Fruit fly (Drosophila melanogaster) whole organism, embryonic: ENCODE results near the gene miple2.

ENCODE experiments used
- CG10209 ChIP-seq: fragments of 200-800 bp; sonication (Bioruptor generic); optimal IDR thresholded peaks from 3 replicates; lab custom pipeline; 2017; ENCODE audit warnings: missing biosample characterization, mild to moderate bottlenecking, missing genetic modification characterization, missing genetic modification reagents
- CG1024 ChIP-seq: fragments of 200-800 bp; sonication (Bioruptor generic); IDR thresholded peaks from 2 replicates; pipeline ENCODE4 v1.3.6; 2022; ENCODE audit warnings: missing biosample characterization, missing genetic modification characterization
- CG13424 ChIP-seq: fragments of 200-800 bp; sonication (Bioruptor generic); optimal IDR thresholded peaks from 2 replicates; lab custom pipeline; 2019; ENCODE audit warnings: missing biosample characterization, mild to moderate bottlenecking, missing genetic modification characterization, moderate library complexity
- CG14710 ChIP-seq: fragments of 200-800 bp; sonication (Bioruptor generic); optimal IDR thresholded peaks from 3 replicates; lab custom pipeline; 2019; ENCODE audit warnings: missing biosample characterization, mild to moderate bottlenecking, missing genetic modification characterization, moderate library complexity
- CG14860 ChIP-seq: fragments of 200-800 bp; sonication (Bioruptor generic); IDR thresholded peaks from 3 replicates; pipeline ENCODE4 v1.3.6; 2022; ENCODE audit warnings: missing biosample characterization, missing genetic modification characterization; ENCODE audit not compliant: partially characterized antibody
- CG15269 ChIP-seq: fragments of 200-800 bp; sonication (Bioruptor generic); optimal IDR thresholded peaks from 2 replicates; lab custom pipeline; 2018; ENCODE audit warnings: missing biosample characterization, mild to moderate bottlenecking, missing genetic modification characterization, moderate library complexity
- CG15601 ChIP-seq: fragments of 200-800 bp; sonication (Bioruptor generic); optimal IDR thresholded peaks from 3 replicates; lab custom pipeline; 2019; ENCODE audit warnings: missing biosample characterization, mild to moderate bottlenecking, missing genetic modification characterization, moderate library complexity
- CG15696 ChIP-seq: fragments of 200-800 bp; sonication (Bioruptor generic); optimal IDR thresholded peaks from 2 replicates; lab custom pipeline; 2019; ENCODE audit warnings: missing biosample characterization, mild to moderate bottlenecking, missing genetic modification characterization, moderate library complexity
- CG17328 ChIP-seq: fragments of 200-800 bp; sonication (Bioruptor generic); IDR thresholded peaks from 2 replicates; pipeline ENCODE4 v1.3.6; 2022; ENCODE audit warnings: missing biosample characterization, missing genetic modification characterization
- CG2120 ChIP-seq: fragments of 200-800 bp; sonication (Bioruptor generic); optimal IDR thresholded peaks from 3 replicates; lab custom pipeline; 2016; ENCODE audit warnings: missing biosample characterization, missing genetic modification characterization
- CG31224 ChIP-seq: fragments of 200-800 bp; sonication (Bioruptor generic); IDR thresholded peaks from 2 replicates; pipeline ENCODE4 v1.3.6; 2022; ENCODE audit warnings: missing biosample characterization, missing genetic modification characterization
- CG3281 ChIP-seq: fragments of 200-800 bp; sonication (Bioruptor generic); optimal IDR thresholded peaks from 3 replicates; lab custom pipeline; 2017; ENCODE audit warnings: missing biosample characterization, mild to moderate bottlenecking, missing genetic modification characterization
- CG4360 ChIP-seq: fragments of 200-800 bp; sonication (Bioruptor generic); IDR thresholded peaks from 2 replicates; pipeline ENCODE4 v1.3.6; 2022; ENCODE audit warnings: missing biosample characterization, missing genetic modification characterization
- CG43689 ChIP-seq: fragments of 200-800 bp; sonication (Bioruptor generic); IDR thresholded peaks from 2 replicates; pipeline ENCODE4 v1.3.6; 2022; ENCODE audit warnings: missing biosample characterization, missing genetic modification characterization
- CG4854 ChIP-seq: fragments of 200-800 bp; sonication (Bioruptor generic); optimal IDR thresholded peaks from 2 replicates; lab custom pipeline; 2016; ENCODE audit warnings: missing biosample characterization, missing genetic modification characterization, inconsistent platforms
- CG6765 ChIP-seq: fragments of 200-800 bp; sonication (Bioruptor generic); optimal IDR thresholded peaks from 3 replicates; lab custom pipeline; 2017; ENCODE audit warnings: missing biosample characterization, mild to moderate bottlenecking, missing genetic modification characterization
- CG7745 ChIP-seq: fragments of 200-800 bp; sonication (Bioruptor generic); optimal IDR thresholded peaks from 2 replicates; lab custom pipeline; 2018; ENCODE audit warnings: missing biosample characterization, mild to moderate bottlenecking, missing genetic modification characterization, moderate library complexity
- CG7839 ChIP-seq: fragments of 200-800 bp; sonication (Bioruptor generic); optimal IDR thresholded peaks from 3 replicates; lab custom pipeline; 2018; ENCODE audit warnings: missing biosample characterization, mild to moderate bottlenecking, missing genetic modification characterization, moderate library complexity
- CG8089 ChIP-seq: fragments of 200-800 bp; sonication (Bioruptor generic); optimal IDR thresholded peaks from 3 replicates; lab custom pipeline; 2016; ENCODE audit warnings: missing biosample characterization, missing genetic modification characterization
- CG8924 ChIP-seq: fragments of 200-800 bp; optimal IDR thresholded peaks from 3 replicates; lab custom pipeline; 2019; ENCODE audit warnings: missing biosample characterization, mild to moderate bottlenecking, missing genetic modification characterization, moderate library complexity
- Chrac-16 ChIP-seq: fragments of 200-800 bp; sonication (Bioruptor generic); optimal IDR thresholded peaks from 3 replicates; lab custom pipeline; 2016; ENCODE audit warnings: missing biosample characterization, missing genetic modification characterization
- Dip3 ChIP-seq: fragments of 200-800 bp; sonication (Bioruptor generic); optimal IDR thresholded peaks from 3 replicates; lab custom pipeline; 2016; ENCODE audit warnings: missing biosample characterization, missing genetic modification characterization
- Ets97D ChIP-seq: fragments of 200-800 bp; sonication (Bioruptor generic); optimal IDR thresholded peaks from 3 replicates; lab custom pipeline; 2016; ENCODE audit warnings: missing biosample characterization, missing genetic modification characterization
- MESR4 ChIP-seq: fragments of 200-800 bp; sonication (Bioruptor generic); optimal IDR thresholded peaks from 2 replicates; lab custom pipeline; 2018; ENCODE audit warnings: missing biosample characterization, mild to moderate bottlenecking, missing genetic modification characterization, moderate library complexity
- NFAT ChIP-seq: fragments of 200-800 bp; sonication (Bioruptor generic); IDR thresholded peaks from 2 replicates; pipeline ENCODE4 v1.3.6; 2022; ENCODE audit warnings: missing biosample characterization, missing genetic modification characterization
- NfI ChIP-seq: fragments of 200-800 bp; sonication (Bioruptor generic); optimal IDR thresholded peaks from 3 replicates; lab custom pipeline; 2018; ENCODE audit warnings: missing biosample characterization, mild to moderate bottlenecking, missing genetic modification characterization, moderate library complexity
- Scr ChIP-seq: fragments of 200-800 bp; sonication (Bioruptor generic); IDR thresholded peaks from 2 replicates; pipeline ENCODE4 v1.3.6; 2022; ENCODE audit warnings: missing biosample characterization, missing genetic modification characterization; ENCODE audit not compliant: partially characterized antibody
- Taf1 ChIP-seq: fragments of 200-800 bp; sonication (Bioruptor generic); IDR thresholded peaks from 2 replicates; pipeline ENCODE4 v1.3.6; 2022; ENCODE audit warnings: missing biosample characterization, missing genetic modification characterization
- Tbp ChIP-seq: fragments of >200 bp; optimal IDR thresholded peaks from 2 replicates; lab custom pipeline; 2018; ENCODE audit warnings: missing biosample characterization, missing genetic modification characterization
- bigmax ChIP-seq: fragments of 200-800 bp; sonication (Bioruptor generic); optimal IDR thresholded peaks from 2 replicates; lab custom pipeline; 2018; ENCODE audit warnings: missing biosample characterization, mild to moderate bottlenecking, missing genetic modification characterization
- bsh ChIP-seq, 2 experiments: fragments of 200-800 bp; sonication (Bioruptor generic); optimal IDR thresholded peaks; 2 replicates each; lab custom pipeline; 2017 to 2018; ENCODE audit warnings: mild to moderate bottlenecking in 2 of 2, missing biosample characterization in 2 of 2, missing genetic modification characterization in 2 of 2, moderate library complexity in 1 of 2
- btn ChIP-seq: fragments of 200-800 bp; sonication (Bioruptor generic); optimal IDR thresholded peaks from 2 replicates; lab custom pipeline; 2016; ENCODE audit warnings: missing biosample characterization, missing genetic modification characterization
- cad ChIP-seq: fragments of >200 bp; optimal IDR thresholded peaks from 2 replicates; lab custom pipeline; 2017; ENCODE audit warnings: missing biosample characterization, missing genetic modification characterization
- ci ChIP-seq: fragments of 200-800 bp; sonication (Bioruptor generic); IDR thresholded peaks from 3 replicates; pipeline ENCODE4 v1.3.6; 2022; ENCODE audit warnings: missing biosample characterization, missing genetic modification characterization
- dimm ChIP-seq: fragments of 200-800 bp; sonication (Bioruptor generic); IDR thresholded peaks from 2 replicates; pipeline ENCODE4 v1.3.6; 2022; ENCODE audit warnings: missing biosample characterization, missing genetic modification characterization
- disco-r ChIP-seq: fragments of 200-800 bp; sonication (Bioruptor generic); optimal IDR thresholded peaks from 2 replicates; lab custom pipeline; 2016; ENCODE audit warnings: missing biosample characterization, missing genetic modification characterization
- gcm2 ChIP-seq: fragments of 200-800 bp; sonication (Bioruptor generic); optimal IDR thresholded peaks from 2 replicates; lab custom pipeline; 2016; ENCODE audit warnings: missing biosample characterization, missing genetic modification characterization
- grau ChIP-seq: fragments of 200-800 bp; optimal IDR thresholded peaks from 3 replicates; lab custom pipeline; 2019; ENCODE audit warnings: missing biosample characterization, mild to moderate bottlenecking, missing genetic modification characterization, moderate library complexity
- grn ChIP-seq: fragments of 200-800 bp; sonication (Bioruptor generic); optimal IDR thresholded peaks from 3 replicates; lab custom pipeline; 2017; ENCODE audit warnings: missing biosample characterization, missing genetic modification characterization
- jigr1 ChIP-seq: fragments of 200-800 bp; sonication (Bioruptor generic); IDR thresholded peaks from 3 replicates; pipeline ENCODE4 v1.3.6; 2022; ENCODE audit warnings: missing biosample characterization, missing genetic modification characterization
- kay ChIP-seq: fragments of 200-800 bp; sonication (Bioruptor generic); optimal IDR thresholded peaks from 2 replicates; lab custom pipeline; 2016; ENCODE audit warnings: missing biosample characterization, missing genetic modification characterization
- knrl ChIP-seq: fragments of 200-800 bp; sonication (Bioruptor generic); IDR thresholded peaks from 3 replicates; pipeline ENCODE4 v1.3.6; 2022; ENCODE audit warnings: missing biosample characterization, missing genetic modification characterization; ENCODE audit not compliant: partially characterized antibody
- lab ChIP-seq: fragments of 200-800 bp; sonication (Bioruptor generic); optimal IDR thresholded peaks from 3 replicates; lab custom pipeline; 2017; ENCODE audit warnings: missing biosample characterization, missing genetic modification characterization, mild to moderate bottlenecking, moderate library complexity, missing genetic modification reagents
- mirr ChIP-seq: fragments of 200-800 bp; sonication (Bioruptor generic); optimal IDR thresholded peaks from 3 replicates; lab custom pipeline; 2018; ENCODE audit warnings: missing biosample characterization, mild to moderate bottlenecking, missing genetic modification characterization
- pros ChIP-seq: fragments of 200-800 bp; sonication (Bioruptor generic); optimal IDR thresholded peaks from 3 replicates; lab custom pipeline; 2019; ENCODE audit warnings: missing biosample characterization, mild to moderate bottlenecking, missing genetic modification characterization, moderate library complexity
- repo ChIP-seq: fragments of 200-800 bp; sonication (Bioruptor generic); optimal IDR thresholded peaks from 2 replicates; lab custom pipeline; 2016; ENCODE audit warnings: missing biosample characterization, missing genetic modification characterization
- sisA ChIP-seq: fragments of 200-800 bp; sonication (Bioruptor generic); IDR thresholded peaks from 2 replicates; pipeline ENCODE4 v1.3.6; 2022; ENCODE audit warnings: missing biosample characterization, missing genetic modification characterization
- sqz ChIP-seq: fragments of 200-800 bp; sonication (Bioruptor generic); optimal IDR thresholded peaks from 3 replicates; lab custom pipeline; 2018; ENCODE audit warnings: missing biosample characterization, mild to moderate bottlenecking, missing genetic modification characterization
- ssp ChIP-seq: fragments of 200-800 bp; sonication (Bioruptor generic); IDR thresholded peaks from 2 replicates; pipeline ENCODE4 v1.3.6; 2022; ENCODE audit warnings: missing biosample characterization, missing genetic modification characterization
- unc-4 ChIP-seq: fragments of 200-800 bp; sonication (Bioruptor generic); IDR thresholded peaks from 2 replicates; pipeline ENCODE4 v1.3.6; 2022; ENCODE audit warnings: missing biosample characterization, missing genetic modification characterization; ENCODE audit not compliant: partially characterized antibody
- unpg ChIP-seq: fragments of 200-800 bp; sonication (Bioruptor generic); optimal IDR thresholded peaks from 3 replicates; lab custom pipeline; 2018; ENCODE audit warnings: missing biosample characterization, mild to moderate bottlenecking, missing genetic modification characterization, moderate library complexity
- yki ChIP-seq: fragments of >200 bp; optimal IDR thresholded peaks from 3 replicates; lab custom pipeline; 2018

The miple2 gene

dm6 chr3L:324486-324885 lies 53.5 kb downstream of the miple2 start, which contains the start of gene CG32344 (continued):
- no peak for TF ChIP-seq Chrac-16 (GFP tag; lab: Kevin White, UChicago)
- no peak for TF ChIP-seq gcm2 (GFP tag; lab: Kevin White, UChicago)
- peak; percentile 59 for TF ChIP-seq CG14860 (GFP tag; lab: Robert Waterston, UW)
- TF ChIP-seq NfI (GFP tag; lab: Kevin White, UChicago) = no peak
- no peak for TF ChIP-seq cad (GFP tag; lab: Kevin White, UChicago)
- TF ChIP-seq Dip3 (GFP tag; lab: Kevin White, UChicago) = no peak
- no peak for TF ChIP-seq bsh (GFP tag; optimal IDR thresholded peaks at IDR 0.05; lab: Kevin White, UChicago)
- no peak for TF ChIP-seq jigr1 (GFP tag; lab: Robert Waterston, UW)
- no peak for TF ChIP-seq dimm (GFP tag; lab: Robert Waterston, UW)
- no peak for TF ChIP-seq CG8089 (GFP tag; lab: Kevin White, UChicago)
- no peak for TF ChIP-seq NFAT (GFP tag; lab: Robert Waterston, UW)
- no peak for TF ChIP-seq mirr (GFP tag; lab: Kevin White, UChicago)
- TF ChIP-seq unc-4 (GFP tag; lab: Robert Waterston, UW) = peak; percentile 81
- TF ChIP-seq knrl = peak; percentile 56; the same call in 2 of the 3 replicates
- TF ChIP-seq CG6765 (GFP tag; lab: Kevin White, UChicago) = no peak
- TF ChIP-seq kay = peak; percentile 50
- TF ChIP-seq unpg (GFP tag; lab: Kevin White, UChicago) = no peak
- TF ChIP-seq CG43689 (GFP tag; lab: Robert Waterston, UW) = no peak
- TF ChIP-seq Taf1 (GFP tag; lab: Robert Waterston, UW) = no peak
- no peak for TF ChIP-seq disco-r (GFP tag; lab: Kevin White, UChicago)
- no peak for TF ChIP-seq CG4854 (GFP tag; lab: Kevin White, UChicago)
- no peak for TF ChIP-seq pros (GFP tag; lab: Kevin White, UChicago)
- TF ChIP-seq sisA (GFP tag; lab: Robert Waterston, UW) = no peak
- TF ChIP-seq repo (GFP tag; lab: Kevin White, UChicago) = no peak
- no peak for TF ChIP-seq CG4360 (GFP tag; lab: Robert Waterston, UW)
- no peak for TF ChIP-seq CG15696
- no peak for TF ChIP-seq CG8924
- TF ChIP-seq Ets97D (GFP tag; lab: Kevin White, UChicago) = peak; percentile 42
- no peak for TF ChIP-seq CG10209 (GFP tag; lab: Kevin White, UChicago)
- TF ChIP-seq lab (GFP tag; lab: Kevin White, UChicago) = no peak
- TF ChIP-seq grau = no peak
- no peak for TF ChIP-seq CG15269 (tag; lab: Kevin White, UChicago)
- no peak for TF ChIP-seq CG1024 (GFP tag; lab: Robert Waterston, UW)
- TF ChIP-seq ci = no peak
- peak; percentile 58 for TF ChIP-seq MESR4 (GFP tag; lab: Kevin White, UChicago)
- no peak for TF ChIP-seq CG13424
- TF ChIP-seq bigmax (GFP tag; lab: Kevin White, UChicago) = no peak
- TF ChIP-seq Scr (GFP tag; lab: Robert Waterston, UW) = peak; percentile 71
- TF ChIP-seq grn (GFP tag; lab: Kevin White, UChicago) = peak; percentile 40
- TF ChIP-seq CG31224 (GFP tag; lab: Robert Waterston, UW) = no peak
- TF ChIP-seq CG14710 (tag; lab: Kevin White, UChicago) = peak; percentile 44
- TF ChIP-seq ssp (GFP tag; lab: Robert Waterston, UW) = no peak
- no peak for TF ChIP-seq CG17328
- TF ChIP-seq Tbp (GFP tag; lab: Kevin White, UChicago) = peak; percentile 26
- TF ChIP-seq btn (GFP tag; lab: Kevin White, UChicago) = no peak
- TF ChIP-seq yki (lab: Kevin White, UChicago) = no peak
- TF ChIP-seq sqz (GFP tag; lab: Kevin White, UChicago) = peak; percentile 85
- no peak for TF ChIP-seq CG7745 (tag; lab: Kevin White, UChicago)
- no peak for TF ChIP-seq CG3281 (GFP tag; lab: Kevin White, UChicago)
- no peak for TF ChIP-seq CG15601 (tag; lab: Kevin White, UChicago)
- no peak for TF ChIP-seq CG7839 (tag; lab: Kevin White, UChicago)
- TF ChIP-seq CG2120 = peak; percentile 18
